Worm (Caenorhabditis elegans) whole organism, mixed stage, embryonic: ENCODE results near the gene hst-3.2.

ENCODE experiments used
- M03D4.4 ChIP-seq: sonication (generic microtip); optimal IDR thresholded peaks from 2 replicates; lab custom pipeline; 2017; ENCODE audit warnings: mild to moderate bottlenecking, missing genetic modification characterization, missing compliant biosample characterization
- bed-3 ChIP-seq: fragments of 200-800 bp; sonication (Bioruptor generic); optimal IDR thresholded peaks from 3 replicates; lab custom pipeline; 2018; ENCODE audit warnings: mild to moderate bottlenecking, missing genetic modification characterization, moderate library complexity, missing compliant biosample characterization
- blmp-1 ChIP-seq: fragments of 150-350 bp; optimal IDR thresholded peaks from 2 replicates; lab custom pipeline; 2014; ENCODE audit warnings: missing biosample characterization, missing genetic modification characterization
- ceh-39 ChIP-seq: fragments of 150-350 bp; optimal IDR thresholded peaks from 2 replicates; lab custom pipeline; 2014; ENCODE audit warnings: missing biosample characterization, missing genetic modification characterization
- ceh-43 ChIP-seq: fragments of 200-800 bp; sonication (Bioruptor generic); optimal IDR thresholded peaks from 2 replicates; lab custom pipeline; 2018; ENCODE audit warnings: mild to moderate bottlenecking, missing genetic modification characterization, moderate library complexity, missing compliant biosample characterization
- ceh-83 ChIP-seq: fragments of 200-800 bp; sonication (Bioruptor generic); optimal IDR thresholded peaks from 2 replicates; lab custom pipeline; 2018; ENCODE audit warnings: mild to moderate bottlenecking, missing genetic modification characterization, missing compliant biosample characterization
- ces-1 ChIP-seq: fragments of 150-350 bp; optimal IDR thresholded peaks from 2 replicates; lab custom pipeline; 2014; ENCODE audit warnings: missing biosample characterization, missing genetic modification reagents, missing genetic modification characterization
- cnd-1 ChIP-seq: fragments of 200-800 bp; sonication (Bioruptor generic); optimal IDR thresholded peaks from 2 replicates; lab custom pipeline; 2018; ENCODE audit warnings: mild to moderate bottlenecking, missing genetic modification characterization, missing compliant biosample characterization
- drap-1 ChIP-seq: fragments of 200-800 bp; sonication (Bioruptor generic); optimal IDR thresholded peaks from 3 replicates; lab custom pipeline; 2018; ENCODE audit warnings: mild to moderate bottlenecking, missing genetic modification characterization, missing compliant biosample characterization
- elt-1 ChIP-seq: sonication (generic microtip); optimal IDR thresholded peaks from 2 replicates; lab custom pipeline; 2017; ENCODE audit warnings: missing genetic modification characterization, mild to moderate bottlenecking, missing compliant biosample characterization, antibody characterized with exemption, moderate library complexity, borderline replicate concordance; ENCODE audit not compliant: insufficient read depth
- elt-3 ChIP-seq: fragments of 150-350 bp; optimal IDR thresholded peaks from 2 replicates; lab custom pipeline; 2014; ENCODE audit warnings: missing biosample characterization, missing genetic modification characterization
- flh-1 ChIP-seq: fragments of 200-800 bp; sonication (Bioruptor generic); optimal IDR thresholded peaks from 2 replicates; lab custom pipeline; 2018; ENCODE audit warnings: mild to moderate bottlenecking, missing genetic modification characterization, moderate library complexity, missing compliant biosample characterization
- ham-2 ChIP-seq: fragments of 200-800 bp; sonication (Bioruptor generic); optimal IDR thresholded peaks from 2 replicates; lab custom pipeline; 2018; ENCODE audit warnings: mild to moderate bottlenecking, missing genetic modification characterization, missing compliant biosample characterization
- hlh-1 ChIP-seq: fragments of 150-350 bp; optimal IDR thresholded peaks from 2 replicates; lab custom pipeline; 2014; ENCODE audit warnings: missing biosample characterization, missing genetic modification reagents, missing genetic modification characterization
- lin-13 ChIP-seq: fragments of 150-350 bp; optimal IDR thresholded peaks from 2 replicates; lab custom pipeline; 2014; ENCODE audit warnings: missing biosample characterization, missing genetic modification characterization
- lin-32 ChIP-seq: fragments of 200-800 bp; sonication (Bioruptor generic); optimal IDR thresholded peaks from 2 replicates; lab custom pipeline; 2018; ENCODE audit warnings: mild to moderate bottlenecking, missing genetic modification characterization, missing compliant biosample characterization
- lsy-2 ChIP-seq: fragments of 150-350 bp; optimal IDR thresholded peaks from 2 replicates; lab custom pipeline; 2014; ENCODE audit warnings: missing biosample characterization, missing genetic modification characterization
- mab-5 ChIP-seq: fragments of 150-350 bp; optimal IDR thresholded peaks from 2 replicates; lab custom pipeline; 2014; ENCODE audit warnings: missing biosample characterization, missing genetic modification characterization
- mep-1 ChIP-seq: fragments of 150-350 bp; optimal IDR thresholded peaks from 2 replicates; lab custom pipeline; 2017; ENCODE audit warnings: missing biosample characterization, missing genetic modification reagents, missing genetic modification characterization, inconsistent platforms
- mls-2 ChIP-seq: sonication (generic microtip); optimal IDR thresholded peaks from 2 replicates; lab custom pipeline; 2016; ENCODE audit warnings: mild to moderate bottlenecking, missing genetic modification characterization, moderate library complexity, missing compliant biosample characterization
- nhr-12 ChIP-seq: fragments of 150-350 bp; optimal IDR thresholded peaks from 2 replicates; lab custom pipeline; 2014; ENCODE audit warnings: missing biosample characterization, missing genetic modification characterization
- nhr-2 ChIP-seq: fragments of 150-350 bp; optimal IDR thresholded peaks from 2 replicates; lab custom pipeline; 2014; ENCODE audit warnings: missing biosample characterization, missing genetic modification characterization
- nhr-237 ChIP-seq: fragments of 150-350 bp; optimal IDR thresholded peaks from 2 replicates; lab custom pipeline; 2014; ENCODE audit warnings: missing biosample characterization, missing genetic modification characterization
- nhr-28 ChIP-seq: fragments of 150-350 bp; optimal IDR thresholded peaks from 2 replicates; lab custom pipeline; 2014; ENCODE audit warnings: missing biosample characterization, missing genetic modification characterization
- nhr-76 ChIP-seq: sonication (generic microtip); optimal IDR thresholded peaks from 2 replicates; lab custom pipeline; 2017; ENCODE audit warnings: missing biosample characterization, missing genetic modification characterization
- pha-4 ChIP-seq: fragments of 150-350 bp; optimal IDR thresholded peaks from 2 replicates; lab custom pipeline; 2018; ENCODE audit warnings: missing biosample characterization, missing genetic modification reagents, missing genetic modification characterization
- sem-2 ChIP-seq: fragments of 200-800 bp; sonication (Bioruptor generic); optimal IDR thresholded peaks from 2 replicates; lab custom pipeline; 2018; ENCODE audit warnings: mild to moderate bottlenecking, missing genetic modification characterization, missing compliant biosample characterization
- snpc-4 ChIP-seq: fragments of 150-350 bp; optimal IDR thresholded peaks from 2 replicates; lab custom pipeline; 2014; ENCODE audit warnings: missing biosample characterization, missing genetic modification characterization
- sptf-1 ChIP-seq: sonication (generic microtip); optimal IDR thresholded peaks from 2 replicates; lab custom pipeline; 2017; ENCODE audit warnings: mild to moderate bottlenecking, missing genetic modification characterization, moderate library complexity, missing compliant biosample characterization
- tbx-8 ChIP-seq: fragments of 200-800 bp; sonication (Bioruptor generic); optimal IDR thresholded peaks from 2 replicates; lab custom pipeline; 2018; ENCODE audit warnings: mild to moderate bottlenecking, missing genetic modification characterization, moderate library complexity, missing compliant biosample characterization
- unc-120 ChIP-seq: sonication (generic microtip); optimal IDR thresholded peaks from 2 replicates; lab custom pipeline; 2017; ENCODE audit warnings: missing genetic modification characterization, missing compliant biosample characterization; ENCODE audit not compliant: poor library complexity, severe bottlenecking
- unc-39 ChIP-seq: fragments of 150-350 bp; optimal IDR thresholded peaks from 2 replicates; lab custom pipeline; 2014; ENCODE audit warnings: missing biosample characterization, missing genetic modification characterization
- unc-62 ChIP-seq: fragments of 150-350 bp; optimal IDR thresholded peaks from 2 replicates; lab custom pipeline; 2014; ENCODE audit warnings: missing biosample characterization, missing genetic modification reagents, missing genetic modification characterization
- zip-8 ChIP-seq: fragments of 150-350 bp; optimal IDR thresholded peaks from 2 replicates; lab custom pipeline; 2014; ENCODE audit warnings: missing biosample characterization, missing genetic modification characterization
- ztf-11 ChIP-seq: fragments of 150-350 bp; optimal IDR thresholded peaks from 2 replicates; lab custom pipeline; 2014; ENCODE audit warnings: missing biosample characterization, missing genetic modification characterization

The hst-3.2 gene

ce11 chrX:2891879-2892278 lies 31.9 kb downstream of the hst-3.2 start:
- TF ChIP-seq nhr-237 (tag; lab: Kevin White, UChicago), result no peak
- TF ChIP-seq cnd-1 (tag; lab: Kevin White, UChicago), result no peak
- TF ChIP-seq elt-1, result no peak
- TF ChIP-seq mep-1 (tag; lab: Kevin White, UChicago), result no peak
- TF ChIP-seq sem-2 (GFP tag; lab: Kevin White, UChicago), result no peak
- no peak for TF ChIP-seq mab-5 (tag; lab: Kevin White, UChicago)
- TF ChIP-seq lsy-2 (tag; lab: Kevin White, UChicago), result no peak
- TF ChIP-seq blmp-1, result no peak
- TF ChIP-seq bed-3 (GFP tag; lab: Kevin White, UChicago), result no peak
- TF ChIP-seq nhr-2 (tag; lab: Kevin White, UChicago), result no peak

- TF ChIP-seq snpc-4 (tag; lab: Kevin White, UChicago) (no peak), lsy-2 (tag; lab: Kevin White, UChicago) (no peak), nhr-28 (tag; lab: Kevin White, UChicago) (no peak), ham-2 (peak; percentile 22), cnd-1 (tag; lab: Kevin White, UChicago) (no peak), elt-3 (tag; lab: Kevin White, UChicago) (peak; percentile 65), unc-62 (GFP tag; lab: Kevin White, UChicago) (peak; percentile 68)
Measured at ce11 chrX:2891141-2891739, 32.5 kb downstream of the hst-3.2 start, which contains the start of gene B0410.3. TSS of gene B0410.3 (minus strand) at chrX:2891491.

DNA sequence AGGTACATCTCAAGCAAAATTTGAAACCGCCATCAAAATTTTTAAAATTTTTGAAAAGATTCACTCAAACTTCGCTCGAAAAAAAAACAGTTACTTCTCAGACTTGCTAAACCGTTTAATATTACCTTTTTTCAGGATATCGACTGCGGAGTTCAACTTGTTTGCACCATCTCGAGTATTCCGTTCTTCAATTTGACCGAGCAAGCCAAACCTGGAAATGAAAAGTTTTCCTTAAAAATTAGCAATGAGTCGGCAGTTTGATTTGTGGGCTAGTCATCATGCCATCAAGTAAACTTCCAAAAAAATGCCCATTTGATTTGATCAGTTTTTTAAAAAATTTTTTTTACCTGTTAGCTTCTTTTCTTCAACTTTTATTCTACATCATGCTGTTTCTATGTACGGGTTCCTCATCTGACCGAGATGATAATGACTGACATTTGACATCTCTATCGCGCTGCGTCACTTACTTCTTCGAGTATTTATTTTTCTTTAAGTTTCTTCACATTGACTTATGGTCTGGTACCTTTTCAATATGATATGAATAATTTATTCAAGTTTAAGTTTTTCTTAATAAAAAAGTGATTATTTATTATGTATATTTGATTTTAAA lies 33.6 kb downstream of the hst-3.2 start:
- no peak for TF ChIP-seq ceh-39 (tag; lab: Kevin White, UChicago)
- no peak for TF ChIP-seq mab-5 (tag; lab: Kevin White, UChicago)
- TF ChIP-seq nhr-12, result no peak
- TF ChIP-seq M03D4.4 (tag; lab: Kevin White, UChicago), result no peak
- TF ChIP-seq tbx-8 (GFP tag; lab: Kevin White, UChicago), result no peak
- TF ChIP-seq unc-39 (tag; lab: Kevin White, UChicago), result no peak
- no peak for TF ChIP-seq ham-2
- TF ChIP-seq nhr-76 (tag; lab: Kevin White, UChicago), result no peak
- TF ChIP-seq lin-32 (GFP tag; lab: Kevin White, UChicago), result no peak
- TF ChIP-seq ces-1 (GFP tag; lab: Kevin White, UChicago), result no peak
- no peak for TF ChIP-seq nhr-28 (tag; lab: Kevin White, UChicago)
- TF ChIP-seq flh-1 (GFP tag; lab: Kevin White, UChicago), result no peak
- no peak for TF ChIP-seq mls-2 (tag; lab: Kevin White, UChicago)
- no peak for TF ChIP-seq ceh-43 (GFP tag; lab: Kevin White, UChicago)

ce11 chrX:2885318-2885908 lies 38.4 kb downstream of the hst-3.2 start, which contains the start of gene vang-1:
TSS of gene vang-1 (plus strand) at chrX:2885858.
- no peak for TF ChIP-seq flh-1 (GFP tag; lab: Kevin White, UChicago)
- TF ChIP-seq mep-1 (tag; lab: Kevin White, UChicago), result peak; percentile 38
- no peak for TF ChIP-seq snpc-4 (tag; lab: Kevin White, UChicago)
- no peak for TF ChIP-seq unc-39 (tag; lab: Kevin White, UChicago)
- no peak for TF ChIP-seq nhr-28 (tag; lab: Kevin White, UChicago)
- peak; percentile 59 for TF ChIP-seq lin-32 (GFP tag; lab: Kevin White, UChicago)
- peak; percentile 61 for TF ChIP-seq ztf-11 (tag; lab: Kevin White, UChicago)
- TF ChIP-seq ham-2, result peak; percentile 63
- TF ChIP-seq nhr-12, result no peak
- TF ChIP-seq ceh-83 (GFP tag; lab: Kevin White, UChicago), result peak; percentile 74
- TF ChIP-seq ceh-39 (tag; lab: Kevin White, UChicago), result no peak
- TF ChIP-seq blmp-1, result no peak
- TF ChIP-seq nhr-237 (tag; lab: Kevin White, UChicago), result no peak
- TF ChIP-seq nhr-76 (tag; lab: Kevin White, UChicago), result no peak
- no peak for TF ChIP-seq ceh-43 (GFP tag; lab: Kevin White, UChicago)
- TF ChIP-seq mls-2 (tag; lab: Kevin White, UChicago), result peak; percentile 70
- TF ChIP-seq hlh-1 (tag; lab: Kevin White, UChicago), result peak; percentile 24
- TF ChIP-seq unc-62 (GFP tag; lab: Kevin White, UChicago), result peak; percentile 22
- TF ChIP-seq zip-8 (tag; lab: Kevin White, UChicago), result no peak
- peak; percentile 47 for TF ChIP-seq lin-13 (tag; lab: Kevin White, UChicago)
- peak; percentile 16 for TF ChIP-seq ces-1 (GFP tag; lab: Kevin White, UChicago)
- TF ChIP-seq drap-1 (GFP tag; lab: Kevin White, UChicago), result peak; percentile 74
- peak; percentile 48 for TF ChIP-seq unc-120 (tag; lab: Kevin White, UChicago)
- TF ChIP-seq sem-2 (GFP tag; lab: Kevin White, UChicago), result peak; percentile 50
- TF ChIP-seq elt-3 (tag; lab: Kevin White, UChicago), result no peak
- no peak for TF ChIP-seq elt-1
- peak; percentile 80 for TF ChIP-seq sptf-1 (tag; lab: Kevin White, UChicago)
- TF ChIP-seq pha-4 (tag; lab: Kevin White, UChicago), result no peak
- no peak for TF ChIP-seq nhr-2 (tag; lab: Kevin White, UChicago)
- TF ChIP-seq M03D4.4 (tag; lab: Kevin White, UChicago), result peak; percentile 26
- TF ChIP-seq cnd-1 (tag; lab: Kevin White, UChicago), result peak; percentile 74
- no peak for TF ChIP-seq tbx-8 (GFP tag; lab: Kevin White, UChicago)
- no peak for TF ChIP-seq lsy-2 (tag; lab: Kevin White, UChicago)
- TF ChIP-seq bed-3 (GFP tag; lab: Kevin White, UChicago), result no peak
- TF ChIP-seq mab-5 (tag; lab: Kevin White, UChicago), result no peak
- TF ChIP-seq, all 35 proteins: peak for 16
